ENCODE assay signal across 3 worm cellular contexts in the genomic region with DNA sequence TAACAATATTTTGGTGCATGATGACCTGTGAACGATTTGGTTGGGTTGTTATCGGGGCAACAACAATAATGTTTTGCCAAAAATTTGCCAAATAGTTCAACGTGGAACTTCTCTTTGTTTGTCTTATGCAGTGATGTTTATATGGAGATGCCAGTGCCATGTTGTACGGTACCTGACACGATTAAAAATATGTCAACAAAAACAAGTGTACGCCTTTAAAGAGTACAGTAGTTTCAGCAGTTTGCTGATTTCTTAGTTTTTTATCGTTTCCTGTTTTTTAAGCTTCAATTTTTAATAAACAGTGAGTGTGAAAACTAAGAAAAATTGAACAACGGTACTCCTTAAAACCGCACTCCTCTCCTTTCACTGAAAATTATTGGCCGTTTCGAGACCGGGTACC.
TF ChIP-seq lines count a peak whose summit lies in the region.

No protein-coding gene starts in this region.

TF ChIP-seq in whole organism, L1 larva, 84 proteins besides CTCF, POLR2A, EP300 and RAD21:
- TF ChIP-seq mab-9 (GFP tag; IDR thresholded peaks at IDR 0.05; lab: Robert Waterston, UW) (no peak), elt-2 (tag; optimal IDR thresholded peaks at IDR 0.05; lab: Kevin White, UChicago) (peak; percentile 4), pqm-1 (tag; optimal IDR thresholded peaks at IDR 0.05; lab: Kevin White, UChicago) (no peak)

TF ChIP-seq in whole organism, L4 larva, 104 proteins besides CTCF, POLR2A, EP300 and RAD21:
- TF ChIP-seq nhr-28 (tag; optimal IDR thresholded peaks at IDR 0.05; lab: Kevin White, UChicago) (no peak), attf-4 (tag; optimal IDR thresholded peaks at IDR 0.05; lab: Kevin White, UChicago) (no peak), Y48G9A.11 (GFP tag; IDR thresholded peaks at IDR 0.05; lab: Robert Waterston, UW) (no peak), dmd-8 (GFP tag; IDR thresholded peaks at IDR 0.05; lab: Robert Waterston, UW) (no peak), F10B5.3 (tag; optimal IDR thresholded peaks at IDR 0.05; lab: Kevin White, UChicago) (no peak), daf-12 (tag; optimal IDR thresholded peaks at IDR 0.05; lab: Kevin White, UChicago) (no peak), hlh-11 (tag; optimal IDR thresholded peaks at IDR 0.05; lab: Kevin White, UChicago) (no peak), nhr-76 (tag; optimal IDR thresholded peaks at IDR 0.05; lab: Kevin White, UChicago) (no peak), mxl-2 (GFP tag; conservative IDR thresholded peaks at IDR 0.05; lab: Robert Waterston, UW) (no peak), hlh-30 (tag; optimal IDR thresholded peaks at IDR 0.05; lab: Kevin White, UChicago; ENCODE audit: insufficient read depth) (no peak), aha-1 (tag; lab: Kevin White, UChicago) (peak; percentile 34), Y75B8A.6 (GFP tag; IDR thresholded peaks at IDR 0.05; lab: Robert Waterston, UW) (no peak), daf-19 (GFP tag; conservative IDR thresholded peaks at IDR 0.05; lab: Robert Waterston, UW) (no peak), unc-39 (tag; optimal IDR thresholded peaks at IDR 0.05; lab: Kevin White, UChicago) (no peak), ceh-82 (tag; optimal IDR thresholded peaks at IDR 0.05; lab: Kevin White, UChicago) (no peak), dve-1 (tag; optimal IDR thresholded peaks at IDR 0.05; lab: Kevin White, UChicago; ENCODE audit: insufficient read depth) (peak; percentile 22), ces-1 (GFP tag; optimal IDR thresholded peaks at IDR 0.05; lab: Kevin White, UChicago) (no peak), Y5F2A.4 (GFP tag; optimal IDR thresholded peaks at IDR 0.05; lab: Kevin White, UChicago) (no peak), F37D6.2 (tag; optimal IDR thresholded peaks at IDR 0.05; lab: Kevin White, UChicago) (no peak), duxl-1 (tag; optimal IDR thresholded peaks at IDR 0.05; lab: Kevin White, UChicago; ENCODE audit: poor library complexity) (no peak), daf-16 (GFP tag; optimal IDR thresholded peaks at IDR 0.05; lab: Kevin White, UChicago) (no peak), daf-16 (tag; optimal IDR thresholded peaks at IDR 0.05; lab: Kevin White, UChicago) (peak; percentile 97), nhr-10 (tag; optimal IDR thresholded peaks at IDR 0.05; lab: Kevin White, UChicago) (no peak), ztf-7 (tag; optimal IDR thresholded peaks at IDR 0.05; lab: Kevin White, UChicago) (no peak)

TF ChIP-seq in whole organism, young adult, 124 proteins besides CTCF, POLR2A, EP300 and RAD21:
- 0 out of 2 replicates have a peak, but pooled peaks have one; percentile 51 for TF ChIP-seq Y56A3A.18 (GFP tag; IDR thresholded peaks at IDR 0.05; lab: Robert Waterston, UW)
- TF ChIP-seq tlf-1 (GFP tag; optimal IDR thresholded peaks at IDR 0.05; lab: Kevin White, UChicago), result no peak
TF ChIP-seq in whole organism, young adult: peak in this region for 1.
